Worm (Caenorhabditis elegans) whole organism, late embryonic: ENCODE results near the gene snr-6.

Experiments used
- C08G9.2 ChIP-seq: sonication (generic microtip); optimal IDR thresholded peaks from 2 replicates; lab custom pipeline; 2016; ENCODE audit warnings: mild to moderate bottlenecking, missing genetic modification characterization, moderate library complexity, missing compliant biosample characterization
- C38D4.7 ChIP-seq: fragments of 200-800 bp; sonication (Bioruptor generic); optimal IDR thresholded peaks from 2 replicates; lab custom pipeline; 2018; ENCODE audit warnings: mild to moderate bottlenecking, missing genetic modification characterization, moderate library complexity, missing compliant biosample characterization
- F13H6.1 ChIP-seq: sonication (generic microtip); optimal IDR thresholded peaks from 2 replicates; lab custom pipeline; 2016; ENCODE audit warnings: missing genetic modification characterization, missing compliant biosample characterization
- K02D7.2 ChIP-seq: sonication (generic microtip); optimal IDR thresholded peaks from 2 replicates; lab custom pipeline; 2017; ENCODE audit warnings: mild to moderate bottlenecking, missing genetic modification characterization, missing compliant biosample characterization
- Y22D7AL.16 ChIP-seq: sonication (generic microtip); optimal IDR thresholded peaks from 2 replicates; lab custom pipeline; 2016; ENCODE audit warnings: missing genetic modification characterization, missing compliant biosample characterization
- ahr-1 ChIP-seq: sonication (generic microtip); optimal IDR thresholded peaks from 2 replicates; lab custom pipeline; 2016; ENCODE audit warnings: missing genetic modification characterization, missing compliant biosample characterization
- ama-1 ChIP-seq: fragments of 150-350 bp; optimal IDR thresholded peaks from 2 replicates; lab custom pipeline; 2014
- ceh-14 ChIP-seq: sonication (generic microtip); optimal IDR thresholded peaks from 2 replicates; lab custom pipeline; 2016; ENCODE audit warnings: missing genotype, missing genetic modification characterization, missing compliant biosample characterization
- ceh-18 ChIP-seq: sonication (generic microtip); optimal IDR thresholded peaks from 2 replicates; lab custom pipeline; 2016; ENCODE audit warnings: missing genetic modification characterization, missing compliant biosample characterization
- ceh-19 ChIP-seq: fragments of 200-800 bp; sonication (Bioruptor generic); optimal IDR thresholded peaks from 2 replicates; lab custom pipeline; 2018; ENCODE audit warnings: mild to moderate bottlenecking, missing genetic modification characterization, missing compliant biosample characterization
- ceh-30 ChIP-seq: fragments of 150-350 bp; optimal IDR thresholded peaks from 2 replicates; lab custom pipeline; 2014; ENCODE audit warnings: missing biosample characterization, missing genetic modification characterization
- ceh-31 ChIP-seq: sonication (generic microtip); optimal IDR thresholded peaks from 2 replicates; lab custom pipeline; 2016; ENCODE audit warnings: missing genetic modification characterization, missing compliant biosample characterization
- ceh-34 ChIP-seq: sonication (generic microtip); optimal IDR thresholded peaks from 2 replicates; lab custom pipeline; 2016; ENCODE audit warnings: mild to moderate bottlenecking, missing genetic modification characterization, missing compliant biosample characterization
- ceh-9 ChIP-seq: sonication (generic microtip); optimal IDR thresholded peaks from 2 replicates; lab custom pipeline; 2016; ENCODE audit warnings: mild to moderate bottlenecking, missing genetic modification characterization, inconsistent platforms, missing compliant biosample characterization
- dve-1 ChIP-seq: sonication (generic microtip); optimal IDR thresholded peaks from 2 replicates; lab custom pipeline; 2017; ENCODE audit warnings: antibody characterized with exemption, mild to moderate bottlenecking, missing genetic modification characterization, missing compliant biosample characterization
- elt-2 ChIP-seq: sonication (generic microtip); optimal IDR thresholded peaks from 2 replicates; lab custom pipeline; 2016; ENCODE audit warnings: missing genetic modification reagents, missing genetic modification characterization, missing compliant biosample characterization
- elt-4 ChIP-seq: sonication (generic microtip); optimal IDR thresholded peaks from 2 replicates; lab custom pipeline; 2016; ENCODE audit warnings: missing genetic modification characterization, missing compliant biosample characterization
- eyg-1 ChIP-seq: sonication (generic microtip); optimal IDR thresholded peaks from 2 replicates; lab custom pipeline; 2016; ENCODE audit warnings: missing genotype, missing genetic modification characterization, missing compliant biosample characterization
- fkh-10 ChIP-seq: fragments of 150-350 bp; optimal IDR thresholded peaks from 2 replicates; lab custom pipeline; 2014; ENCODE audit warnings: missing biosample characterization, missing genetic modification reagents, missing genetic modification characterization
- fkh-6 ChIP-seq: sonication (generic microtip); optimal IDR thresholded peaks from 2 replicates; lab custom pipeline; 2016; ENCODE audit warnings: missing genetic modification characterization, missing compliant biosample characterization
- hlh-13 ChIP-seq: fragments of 200-800 bp; sonication (Bioruptor generic); optimal IDR thresholded peaks from 2 replicates; lab custom pipeline; 2018; ENCODE audit warnings: mild to moderate bottlenecking, missing genetic modification characterization, missing compliant biosample characterization
- hlh-30 ChIP-seq: sonication (generic microtip); optimal IDR thresholded peaks from 2 replicates; lab custom pipeline; 2017; ENCODE audit warnings: antibody characterized with exemption, missing genetic modification characterization, missing compliant biosample characterization; ENCODE audit not compliant: insufficient read depth
- lim-6 ChIP-seq: sonication (generic microtip); optimal IDR thresholded peaks from 2 replicates; lab custom pipeline; 2016; ENCODE audit warnings: missing genetic modification characterization, missing compliant biosample characterization
- madf-2 ChIP-seq: sonication (generic microtip); optimal IDR thresholded peaks from 2 replicates; lab custom pipeline; 2017; ENCODE audit warnings: missing genetic modification characterization, missing compliant biosample characterization
- nfya-1 ChIP-seq: sonication (generic microtip); optimal IDR thresholded peaks from 2 replicates; lab custom pipeline; 2017; ENCODE audit warnings: missing genetic modification characterization, mild to moderate bottlenecking, missing compliant biosample characterization, antibody characterized with exemption, moderate library complexity
- nhr-232 ChIP-seq: sonication (generic microtip); optimal IDR thresholded peaks from 2 replicates; lab custom pipeline; 2016; ENCODE audit warnings: missing genetic modification characterization, missing compliant biosample characterization
- pax-1 ChIP-seq: fragments of 150-350 bp; optimal IDR thresholded peaks from 2 replicates; lab custom pipeline; 2014; ENCODE audit warnings: missing biosample characterization, missing genetic modification characterization
- pha-4 ChIP-seq: fragments of 150-350 bp; optimal IDR thresholded peaks from 2 replicates; lab custom pipeline; 2018; ENCODE audit warnings: missing biosample characterization, missing genetic modification reagents, missing genetic modification characterization
- pros-1 ChIP-seq: fragments of 150-350 bp; optimal IDR thresholded peaks from 2 replicates; lab custom pipeline; 2014; ENCODE audit warnings: missing biosample characterization, missing genetic modification reagents, missing genetic modification characterization
- tbx-7 ChIP-seq: sonication (generic microtip); optimal IDR thresholded peaks from 2 replicates; lab custom pipeline; 2016; ENCODE audit warnings: missing genotype, missing genetic modification characterization, missing compliant biosample characterization
- unc-42 ChIP-seq: sonication (generic microtip); optimal IDR thresholded peaks from 2 replicates; lab custom pipeline; 2016; ENCODE audit warnings: missing genotype, missing genetic modification characterization, missing compliant biosample characterization
- unc-55 ChIP-seq: sonication (generic microtip); optimal IDR thresholded peaks from 2 replicates; lab custom pipeline; 2017; ENCODE audit warnings: missing biosample characterization, missing genetic modification reagents, missing genetic modification characterization
- unc-86 ChIP-seq: sonication (generic microtip); optimal IDR thresholded peaks from 2 replicates; lab custom pipeline; 2016; ENCODE audit warnings: missing genetic modification characterization, missing compliant biosample characterization
- ztf-16 ChIP-seq: sonication (generic microtip); optimal IDR thresholded peaks from 2 replicates; lab custom pipeline; 2017; ENCODE audit warnings: missing genetic modification characterization, missing compliant biosample characterization

Gene snr-6

ce11 chrIII:12455651-12456420, 26.4 kb upstream of the snr-6 start:
- no peak for TF ChIP-seq fkh-6

- TF ChIP-seq madf-2, result no peak
- peak; percentile 43 for TF ChIP-seq elt-2 (tag; lab: Kevin White, UChicago)
- no peak for TF ChIP-seq ceh-34 (tag; lab: Kevin White, UChicago)
These were observed 24.4 kb upstream of the snr-6 start for ce11 chrIII:12453785-12454184.

ce11 chrIII:12453315-12453714, 23.9 kb upstream of the snr-6 start, which contains the start of gene ani-1:
Gene ani-1 (minus strand): TSS chrIII:12453375.
- peak; percentile 32 for TF ChIP-seq hlh-30
- peak; percentile 2 for TF ChIP-seq unc-42
- no peak for TF ChIP-seq fkh-10 (GFP tag; lab: Kevin White, UChicago)
- TF ChIP-seq ceh-14 (tag; lab: Kevin White, UChicago), result no peak
- peak; percentile 42 for TF ChIP-seq ceh-31 (tag; lab: Kevin White, UChicago)
- peak; percentile 38 for TF ChIP-seq nfya-1 (tag; lab: Kevin White, UChicago)
- TF ChIP-seq unc-55 (GFP tag; lab: Kevin White, UChicago), result peak; percentile 3

- TF ChIP-seq F13H6.1 (tag; lab: Kevin White, UChicago) (no peak), nhr-232 (no peak), ceh-31 (tag; lab: Kevin White, UChicago) (no peak), ceh-9 (tag; lab: Kevin White, UChicago) (no peak), elt-4 (tag; lab: Kevin White, UChicago) (no peak), lim-6 (tag; lab: Kevin White, UChicago) (no peak), K02D7.2 (no peak), dve-1 (tag; lab: Kevin White, UChicago) (no peak)
These were observed 16.6 kb upstream of the snr-6 start, which contains the start of gene Y49E10.18 for ce11 chrIII:12445991-12446502. Gene Y49E10.18 (minus strand): TSS chrIII:12446106.

- no peak for TF ChIP-seq ztf-16 (tag; lab: Kevin White, UChicago)
- TF ChIP-seq, all 69 proteins: peak for 0
These were observed 15.8 kb upstream of the snr-6 start for ce11 chrIII:12445223-12445622.

ce11 chrIII:12443880-12444279, 14.5 kb upstream of the snr-6 start:
- peak; percentile 64 for TF ChIP-seq nfya-1 (tag; lab: Kevin White, UChicago)
- TF ChIP-seq ceh-30 (tag; lab: Kevin White, UChicago), result no peak

ce11 chrIII:12439056-12439455, 9.6 kb upstream of the snr-6 start:
- TF ChIP-seq pha-4, result no peak
- TF ChIP-seq pros-1 (tag; lab: Kevin White, UChicago), result no peak
- no peak for TF ChIP-seq Y22D7AL.16 (tag; lab: Kevin White, UChicago)
- no peak for TF ChIP-seq unc-86 (tag; lab: Kevin White, UChicago)
- no peak for TF ChIP-seq hlh-13 (GFP tag; lab: Kevin White, UChicago)
- TF ChIP-seq ceh-34 (tag; lab: Kevin White, UChicago), result no peak
- TF ChIP-seq ceh-19 (GFP tag; lab: Kevin White, UChicago), result no peak
- no peak for TF ChIP-seq eyg-1 (tag; lab: Kevin White, UChicago)
- no peak for TF ChIP-seq C38D4.7
- TF ChIP-seq ceh-18 (tag; lab: Kevin White, UChicago), result no peak
- no peak for TF ChIP-seq C08G9.2 (tag; lab: Kevin White, UChicago)
- TF ChIP-seq K02D7.2, result no peak
- TF ChIP-seq elt-4 (tag; lab: Kevin White, UChicago), result no peak
- TF ChIP-seq tbx-7, result no peak
- no peak for TF ChIP-seq ama-1 (lab: Kevin White, UChicago)
- no peak for TF ChIP-seq ahr-1 (tag; lab: Kevin White, UChicago)
- TF ChIP-seq ztf-16 (tag; lab: Kevin White, UChicago), result no peak
- no peak for TF ChIP-seq unc-55 (GFP tag; lab: Kevin White, UChicago)
- no peak for TF ChIP-seq pax-1 (tag; lab: Kevin White, UChicago)
